Fruit fly (Drosophila melanogaster): Measurements from ENCODE around the gene eIF2beta.

The eIF2beta gene

dm6 chr3L:12523941-12524340, 2.6 kb downstream of the eIF2beta start, which contains the start of the genes ver and Gcn5 (continued):
- TF ChIP-seq cad (GFP tag; optimal IDR thresholded peaks at IDR 0.05), result no peak
- peak; percentile 94 for TF ChIP-seq CoRest (tag; optimal IDR thresholded peaks at IDR 0.05)
- peak; percentile 99 for TF ChIP-seq lbe (GFP tag; optimal IDR thresholded peaks at IDR 0.05)
- no peak for TF ChIP-seq sd (tag; optimal IDR thresholded peaks at IDR 0.05)
- TF ChIP-seq CG6813 (GFP tag; optimal IDR thresholded peaks at IDR 0.05), result peak; percentile 83
- TF ChIP-seq CG6683 (GFP tag; optimal IDR thresholded peaks at IDR 0.05), result peak; percentile 72
- peak; percentile 90 for TF ChIP-seq unpg (GFP tag; optimal IDR thresholded peaks at IDR 0.05)
- peak; percentile 90 for TF ChIP-seq ems (GFP tag; optimal IDR thresholded peaks at IDR 0.05)
- TF ChIP-seq kay (GFP tag; optimal IDR thresholded peaks at IDR 0.05), result peak; percentile 62
- peak; percentile 78 for TF ChIP-seq CG18764 (GFP tag; optimal IDR thresholded peaks at IDR 0.05)
- TF ChIP-seq CG31224 (GFP tag; IDR thresholded peaks at IDR 0.05), result peak; percentile 86
- peak; percentile 44 for TF ChIP-seq ab (GFP tag; optimal IDR thresholded peaks at IDR 0.05)
- TF ChIP-seq gcm (GFP tag; optimal IDR thresholded peaks at IDR 0.05), result peak; percentile 88
- peak; percentile 82; the same call in 1 of the 2 replicates for TF ChIP-seq sens-2 (GFP tag; IDR thresholded peaks at IDR 0.05)
- TF ChIP-seq Dref (GFP tag; IDR thresholded peaks at IDR 0.05), result peak; percentile 26; the same call in 1 of the 2 replicates
- peak; percentile 84 for TF ChIP-seq sug (tag; optimal IDR thresholded peaks at IDR 0.05)
- peak; percentile 93 for TF ChIP-seq Meics (GFP tag; optimal IDR thresholded peaks at IDR 0.05)
- TF ChIP-seq Antp (GFP tag; optimal IDR thresholded peaks at IDR 0.05), result peak; percentile 79
- TF ChIP-seq Bgb (GFP tag; IDR thresholded peaks at IDR 0.05; ENCODE audit: partially characterized antibody), result no peak
- no peak for TF ChIP-seq CG14860 (GFP tag; IDR thresholded peaks at IDR 0.05; ENCODE audit: partially characterized antibody)
- TF ChIP-seq Ada2b (GFP tag; IDR thresholded peaks at IDR 0.05), result peak; percentile 92
- TF ChIP-seq CG8765 (GFP tag; IDR thresholded peaks at IDR 0.05), result peak; percentile 86
- TF ChIP-seq Rx (GFP tag; IDR thresholded peaks at IDR 0.05), result peak; percentile 94
- peak; percentile 87 for TF ChIP-seq cwo (GFP tag; optimal IDR thresholded peaks at IDR 0.05)
- TF ChIP-seq CG16863 (GFP tag; optimal IDR thresholded peaks at IDR 0.05), result peak; percentile 79
- TF ChIP-seq CG11398 (GFP tag; optimal IDR thresholded peaks at IDR 0.05), result peak; percentile 24
- TF ChIP-seq Atf-2 (GFP tag; optimal IDR thresholded peaks at IDR 0.05), result peak; percentile 54
- TF ChIP-seq YL-1 (GFP tag; optimal IDR thresholded peaks at IDR 0.05), result peak; percentile 97
- TF ChIP-seq ERR (GFP tag; optimal IDR thresholded peaks at IDR 0.05), result no peak
- peak; percentile 65 for TF ChIP-seq Atf3 (GFP tag; optimal IDR thresholded peaks at IDR 0.05)
- TF ChIP-seq Optix (GFP tag; IDR thresholded peaks at IDR 0.05), result peak; percentile 87
- TF ChIP-seq hb (GFP tag; IDR thresholded peaks at IDR 0.05; ENCODE audit: partially characterized antibody), result no peak
- TF ChIP-seq bab2 (GFP tag; optimal IDR thresholded peaks at IDR 0.05), result peak; percentile 90
- TF ChIP-seq chm (GFP tag; IDR thresholded peaks at IDR 0.05), result peak; percentile 92
- peak; percentile 92 for TF ChIP-seq Dek (tag; optimal IDR thresholded peaks at IDR 0.05)
- no peak for TF ChIP-seq vnd (GFP tag; IDR thresholded peaks at IDR 0.05; ENCODE audit: partially characterized antibody)
- TF ChIP-seq Trl (optimal IDR thresholded peaks at IDR 0.05), result no peak
- TF ChIP-seq Trl (GFP tag; optimal IDR thresholded peaks at IDR 0.05), result peak; percentile 86
- no peak for TF ChIP-seq CG42726 (GFP tag; IDR thresholded peaks at IDR 0.05; ENCODE audit: partially characterized antibody)
- peak; percentile 86 for TF ChIP-seq CG12942 (GFP tag; optimal IDR thresholded peaks at IDR 0.05)
- peak; percentile 95 for TF ChIP-seq lmd (GFP tag; IDR thresholded peaks at IDR 0.05)
- peak in 1 of 2 experiments; percentile 81 for TF ChIP-seq Eip74EF (GFP tag; optimal IDR thresholded peaks at IDR 0.05)
- TF ChIP-seq lov (optimal IDR thresholded peaks at IDR 0.05), result no peak
- TF ChIP-seq lov (GFP tag; IDR thresholded peaks at IDR 0.05), result peak; percentile 90
- peak; percentile 87 for TF ChIP-seq CG4404 (GFP tag; IDR thresholded peaks at IDR 0.05)
- TF ChIP-seq btn (GFP tag; optimal IDR thresholded peaks at IDR 0.05), result peak; percentile 63
- TF ChIP-seq CG14441 (GFP tag; IDR thresholded peaks at IDR 0.05), result peak; percentile 94
- peak; percentile 91 for TF ChIP-seq otp (GFP tag; IDR thresholded peaks at IDR 0.05)
- TF ChIP-seq CTCF (GFP tag; optimal IDR thresholded peaks at IDR 0.05), result peak; percentile 68
- TF ChIP-seq CG6854 (GFP tag; optimal IDR thresholded peaks at IDR 0.05), result peak; percentile 76
- peak; percentile 96 for TF ChIP-seq ci (GFP tag; IDR thresholded peaks at IDR 0.05)
- peak; percentile 85 for TF ChIP-seq D19B (GFP tag; optimal IDR thresholded peaks at IDR 0.05)
